Worm (Caenorhabditis elegans): ENCODE measurements around the gene twk-20.

The twk-20 gene

DNA sequence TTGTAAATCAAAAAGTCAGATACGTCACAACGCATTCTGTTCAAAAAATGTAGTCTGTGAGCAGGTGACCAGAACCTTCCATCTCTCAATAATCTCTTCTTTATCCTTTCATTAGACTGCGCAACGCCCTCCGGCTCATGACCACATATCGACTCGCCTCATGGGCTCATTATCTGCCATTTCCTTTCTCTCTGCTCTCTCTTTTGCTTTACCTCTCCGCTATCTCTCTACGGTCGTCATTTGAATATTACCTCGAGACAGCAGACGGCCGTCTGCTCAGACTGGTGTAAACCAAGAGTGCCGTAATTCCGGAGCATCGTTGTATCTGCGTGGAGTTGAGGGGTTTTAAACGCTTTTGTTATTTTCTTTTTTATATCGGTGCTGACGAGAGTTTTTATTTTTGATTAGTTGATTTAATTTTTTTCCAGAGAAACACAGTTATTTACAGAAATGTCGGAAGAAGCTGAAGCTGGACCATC lies 41.6 kb upstream of the twk-20 start, which contains the start of gene bra-1 (continued):
- TF ChIP-seq ztf-11 (tag; optimal IDR thresholded peaks at IDR 0.05) (peak in 1 of 2 experiments; percentile 42), snu-23 (GFP tag; optimal IDR thresholded peaks at IDR 0.05) (peak; percentile 69), unc-130 (tag; optimal IDR thresholded peaks at IDR 0.05) (no peak), C16A3.4 (tag; optimal IDR thresholded peaks at IDR 0.05) (peak; percentile 52)

DNA sequence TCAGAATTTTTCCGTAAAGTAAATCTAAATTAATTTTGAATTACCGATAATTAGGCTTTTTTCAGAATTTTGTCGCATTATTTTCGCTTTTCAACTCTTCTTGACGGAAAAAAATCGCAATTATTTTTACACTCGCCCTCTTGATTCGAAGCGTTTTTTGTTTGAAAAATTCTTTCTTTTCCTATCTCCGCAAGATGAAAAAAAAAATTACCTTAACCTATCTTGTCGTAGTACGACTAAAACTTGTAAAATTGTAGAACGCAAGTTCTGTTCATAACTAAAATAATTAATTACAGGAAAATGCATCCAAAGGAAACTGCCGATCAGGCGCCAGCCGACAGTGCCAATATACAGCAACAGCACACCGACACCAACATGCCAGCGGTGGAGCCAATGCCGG lies 39.5 kb upstream of the twk-20 start, which contains the start of gene F54B11.7:
Gene F54B11.7 (plus strand): TSS at position 301 of the 400 bp plus-strand sequence.
- TF ChIP-seq lin-39 (tag; optimal IDR thresholded peaks at IDR 0.05) (no peak), lin-13 (GFP tag; optimal IDR thresholded peaks at IDR 0.05) (no peak), ama-1 (optimal IDR thresholded peaks at IDR 0.05) (no peak), nhr-90 (tag; optimal IDR thresholded peaks at IDR 0.05; ENCODE audit: poor library complexity) (no peak), rnt-1 (tag; optimal IDR thresholded peaks at IDR 0.05) (no peak), efl-1 (optimal IDR thresholded peaks at IDR 0.05) (no peak), efl-1 (GFP tag; optimal IDR thresholded peaks at IDR 0.05 in 1 of 2) (no peak), dsc-1 (tag; optimal IDR thresholded peaks at IDR 0.05) (no peak), sup-37 (GFP tag; optimal IDR thresholded peaks at IDR 0.05) (no peak), nhr-20 (tag; optimal IDR thresholded peaks at IDR 0.05) (no peak), nhr-71 (tag; optimal IDR thresholded peaks at IDR 0.05) (no peak), lir-3 (tag; optimal IDR thresholded peaks at IDR 0.05; ENCODE audit: poor library complexity) (no peak), C04F5.9 (tag; optimal IDR thresholded peaks at IDR 0.05) (no peak), nhr-47 (tag; optimal IDR thresholded peaks at IDR 0.05) (no peak), xbp-1 (tag; optimal IDR thresholded peaks at IDR 0.05) (no peak)

DNA sequence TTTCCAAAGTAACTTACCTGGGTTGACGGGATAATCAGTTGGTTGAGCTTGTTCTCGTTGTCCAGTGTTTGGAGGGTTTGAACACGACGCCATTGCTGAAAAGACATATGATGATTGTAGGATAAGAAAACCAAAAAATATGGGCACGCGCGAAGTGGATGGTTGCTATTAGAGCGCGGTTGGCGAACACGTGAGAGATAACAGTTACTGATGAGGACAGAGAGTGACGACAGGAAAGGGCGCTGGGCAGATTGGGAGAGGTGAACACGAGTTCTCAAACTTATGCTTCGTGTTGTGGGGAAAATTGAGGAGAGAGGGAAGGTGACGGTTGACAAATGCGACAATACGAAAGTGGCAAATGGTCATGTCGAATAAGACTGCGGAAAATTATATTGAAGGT lies 35.9 kb upstream of the twk-20 start, which contains the start of gene F54B11.8:
Gene F54B11.8 (minus strand): TSS at position 101 of the 400 bp plus-strand sequence.
- TF ChIP-seq xbp-1 (tag; optimal IDR thresholded peaks at IDR 0.05) (no peak), nhr-47 (tag; optimal IDR thresholded peaks at IDR 0.05) (no peak), aha-1 (tag; optimal IDR thresholded peaks at IDR 0.05) (no peak), egl-27 (tag; optimal IDR thresholded peaks at IDR 0.05) (no peak)

DNA sequence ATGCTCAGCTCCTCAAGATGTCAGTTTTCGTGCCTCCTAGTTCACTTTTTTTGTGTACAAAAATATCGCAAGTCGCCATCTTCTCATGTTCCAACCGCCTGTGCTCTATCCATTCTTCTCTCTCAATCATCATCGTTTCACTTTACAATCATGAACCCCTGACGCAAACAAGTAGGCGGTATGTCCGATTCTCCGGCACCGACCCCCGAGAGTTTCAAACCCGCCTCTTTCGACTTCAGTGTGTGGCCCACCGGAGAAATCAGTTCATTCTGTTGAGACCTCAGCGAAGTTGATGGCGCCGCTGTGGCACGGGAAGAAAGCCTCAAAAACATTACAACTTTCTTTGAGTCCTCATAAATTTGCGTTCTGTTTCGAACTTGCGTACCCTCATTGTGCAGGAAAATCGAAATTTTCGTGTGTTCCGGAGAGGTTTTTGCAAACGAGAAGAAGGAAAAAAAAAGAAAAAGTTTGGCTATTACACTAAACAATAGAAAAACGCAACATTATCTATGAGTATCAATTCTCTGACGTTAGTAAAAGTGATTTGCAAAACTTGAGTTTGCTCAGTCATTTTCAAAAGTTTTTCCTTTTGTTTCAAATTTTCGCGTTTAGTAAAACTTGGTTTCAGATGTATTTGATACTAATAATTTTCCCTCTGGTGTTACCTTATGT lies 34.6 kb upstream of the twk-20 start, which contains the start of gene F54B11.9:
Gene F54B11.9 (plus strand): TSS at position 622 of the 672 bp plus-strand sequence.
- TF ChIP-seq nhr-71 (tag; optimal IDR thresholded peaks at IDR 0.05) (peak; percentile 59), sptf-1 (tag; optimal IDR thresholded peaks at IDR 0.05) (no peak), nhr-20 (tag; optimal IDR thresholded peaks at IDR 0.05) (peak; percentile 18), nhr-47 (tag; optimal IDR thresholded peaks at IDR 0.05) (peak; percentile 13), dsc-1 (tag; optimal IDR thresholded peaks at IDR 0.05) (peak; percentile 69), zip-4 (GFP tag; optimal IDR thresholded peaks at IDR 0.05) (no peak), jun-1 (tag; optimal IDR thresholded peaks at IDR 0.05) (no peak), mep-1 (tag; optimal IDR thresholded peaks at IDR 0.05) (peak; percentile 19), irx-1 (tag; optimal IDR thresholded peaks at IDR 0.05) (no peak), nhr-90 (tag; optimal IDR thresholded peaks at IDR 0.05; ENCODE audit: poor library complexity) (no peak), C04F5.9 (tag; optimal IDR thresholded peaks at IDR 0.05) (no peak), lin-39 (tag; optimal IDR thresholded peaks at IDR 0.05) (no peak), nhr-19 (GFP tag; conservative IDR thresholded peaks at IDR 0.05) (peak; percentile 57), C34B4.2 (tag; optimal IDR thresholded peaks at IDR 0.05) (no peak), nhr-12 (tag; optimal IDR thresholded peaks at IDR 0.05) (no peak), efl-1 (optimal IDR thresholded peaks at IDR 0.05) (peak in 1 of 2 experiments; percentile 4), efl-1 (GFP tag; optimal IDR thresholded peaks at IDR 0.05 in 1 of 2) (no peak), rnt-1 (tag; optimal IDR thresholded peaks at IDR 0.05) (peak; percentile 82), lin-14 (GFP tag; optimal IDR thresholded peaks at IDR 0.05) (peak; percentile 60), dpl-1 (GFP tag; optimal IDR thresholded peaks at IDR 0.05) (no peak), ces-1 (GFP tag; optimal IDR thresholded peaks at IDR 0.05) (no peak), lsy-2 (tag; optimal IDR thresholded peaks at IDR 0.05) (peak in 1 of 2 experiments; percentile 35), nhr-84 (tag; optimal IDR thresholded peaks at IDR 0.05) (no peak), nhr-76 (tag; optimal IDR thresholded peaks at IDR 0.05) (no peak), isw-1 (GFP tag; IDR thresholded peaks at IDR 0.05) (no peak), unc-130 (tag; optimal IDR thresholded peaks at IDR 0.05) (no peak), lir-3 (tag; optimal IDR thresholded peaks at IDR 0.05; ENCODE audit: poor library complexity) (no peak), snu-23 (GFP tag; optimal IDR thresholded peaks at IDR 0.05) (peak; percentile 35), mdl-1 (tag; optimal IDR thresholded peaks at IDR 0.05) (peak in 1 of 2 experiments; percentile 8), unc-98 (GFP tag; IDR thresholded peaks at IDR 0.05) (0 out of 2 replicates have a peak, but pooled peaks have one; percentile 35), Y116A8C.19 (tag; optimal IDR thresholded peaks at IDR 0.05; ENCODE audit: borderline replicate concordance) (no peak), C16A3.4 (tag; optimal IDR thresholded peaks at IDR 0.05) (peak; percentile 26), grh-1 (GFP tag; IDR thresholded peaks at IDR 0.05) (no peak), pax-3 (tag; optimal IDR thresholded peaks at IDR 0.05) (no peak), sox-4 (tag; optimal IDR thresholded peaks at IDR 0.05) (no peak)

Data from whole organism, L1 larva.